Worm (Caenorhabditis elegans): ENCODE data around the gene F22B5.6.

Gene F22B5.6

ce11 chrII:8456094-8456493 is at the start of gene F22B5.6:
F22B5.6 (minus strand) TSS chrII:8456194.
- TF ChIP-seq med-1 (GFP tag; optimal IDR thresholded peaks at IDR 0.05; ENCODE audit: insufficient read depth) (no peak), ref-1 (GFP tag; conservative IDR thresholded peaks at IDR 0.05) (no peak), cog-1 (tag; optimal IDR thresholded peaks at IDR 0.05) (no peak), tab-1 (GFP tag; IDR thresholded peaks at IDR 0.05) (no peak), klf-2 (GFP tag; conservative IDR thresholded peaks at IDR 0.05) (no peak)

ce11 chrII:8504074-8504724 is 48.2 kb upstream of the F22B5.6 start:
- TF ChIP-seq flt-1 (GFP tag; IDR thresholded peaks at IDR 0.05), result no peak
- TF ChIP-seq T22C8.4 (GFP tag; IDR thresholded peaks at IDR 0.05), result no peak
- no peak for TF ChIP-seq med-1 (GFP tag; optimal IDR thresholded peaks at IDR 0.05; ENCODE audit: insufficient read depth)
- no peak for TF ChIP-seq ztf-29 (GFP tag; IDR thresholded peaks at IDR 0.05)
- no peak for TF ChIP-seq ref-1 (GFP tag; conservative IDR thresholded peaks at IDR 0.05)
- TF ChIP-seq tab-1 (GFP tag; IDR thresholded peaks at IDR 0.05), result no peak
- no peak for TF ChIP-seq klf-2 (GFP tag; conservative IDR thresholded peaks at IDR 0.05)
- TF ChIP-seq cog-1 (tag; optimal IDR thresholded peaks at IDR 0.05), result no peak
- no peak for TF ChIP-seq ztf-23 (GFP tag; IDR thresholded peaks at IDR 0.05)

- TF ChIP-seq flt-1 (GFP tag; IDR thresholded peaks at IDR 0.05) (0 out of 2 replicates have a peak, but pooled peaks have one; percentile 47), tab-1 (GFP tag; IDR thresholded peaks at IDR 0.05) (no peak)
Observed at ce11 chrII:8499021-8499420, 43.0 kb upstream of the F22B5.6 start.

- no peak for TF ChIP-seq med-1 (GFP tag; optimal IDR thresholded peaks at IDR 0.05; ENCODE audit: insufficient read depth)
- no peak for TF ChIP-seq T22C8.4 (GFP tag; IDR thresholded peaks at IDR 0.05)
- TF ChIP-seq cog-1 (tag; optimal IDR thresholded peaks at IDR 0.05), result no peak
Observed at ce11 chrII:8498173-8498572, 42.2 kb upstream of the F22B5.6 start.

- no peak for TF ChIP-seq ztf-23 (GFP tag; IDR thresholded peaks at IDR 0.05)
- no peak for TF ChIP-seq ref-1 (GFP tag; conservative IDR thresholded peaks at IDR 0.05)
- TF ChIP-seq cog-1 (tag; optimal IDR thresholded peaks at IDR 0.05), result no peak
- no peak for TF ChIP-seq med-1 (GFP tag; optimal IDR thresholded peaks at IDR 0.05; ENCODE audit: insufficient read depth)
- no peak for TF ChIP-seq klf-2 (GFP tag; conservative IDR thresholded peaks at IDR 0.05)
- no peak for TF ChIP-seq flt-1 (GFP tag; IDR thresholded peaks at IDR 0.05)
- no peak for TF ChIP-seq T22C8.4 (GFP tag; IDR thresholded peaks at IDR 0.05)
- TF ChIP-seq ztf-29 (GFP tag; IDR thresholded peaks at IDR 0.05), result no peak
- TF ChIP-seq tab-1 (GFP tag; IDR thresholded peaks at IDR 0.05), result no peak
Observed at ce11 chrII:8496184-8496583, 40.2 kb upstream of the F22B5.6 start.

ce11 chrII:8494228-8494717 is 38.3 kb upstream of the F22B5.6 start, which contains the start of gene M05D6.9:
M05D6.9 (plus strand) TSS chrII:8494278.
- no peak for TF ChIP-seq ref-1 (GFP tag; conservative IDR thresholded peaks at IDR 0.05)
- TF ChIP-seq cog-1 (tag; optimal IDR thresholded peaks at IDR 0.05), result no peak
- no peak for TF ChIP-seq ztf-23 (GFP tag; IDR thresholded peaks at IDR 0.05)
- TF ChIP-seq klf-2 (GFP tag; conservative IDR thresholded peaks at IDR 0.05), result no peak
- TF ChIP-seq tab-1 (GFP tag; IDR thresholded peaks at IDR 0.05), result no peak
- TF ChIP-seq T22C8.4 (GFP tag; IDR thresholded peaks at IDR 0.05), result no peak
- TF ChIP-seq ztf-29 (GFP tag; IDR thresholded peaks at IDR 0.05), result no peak
- no peak for TF ChIP-seq med-1 (GFP tag; optimal IDR thresholded peaks at IDR 0.05; ENCODE audit: insufficient read depth)
- TF ChIP-seq flt-1 (GFP tag; IDR thresholded peaks at IDR 0.05), result no peak

ce11 chrII:8488123-8488522 is 32.1 kb upstream of the F22B5.6 start:
- TF ChIP-seq med-1 (GFP tag; optimal IDR thresholded peaks at IDR 0.05; ENCODE audit: insufficient read depth) (no peak), klf-2 (GFP tag; conservative IDR thresholded peaks at IDR 0.05) (no peak), cog-1 (tag; optimal IDR thresholded peaks at IDR 0.05) (no peak), tab-1 (GFP tag; IDR thresholded peaks at IDR 0.05) (no peak), ztf-23 (GFP tag; IDR thresholded peaks at IDR 0.05) (no peak), ztf-29 (GFP tag; IDR thresholded peaks at IDR 0.05) (no peak), flt-1 (GFP tag; IDR thresholded peaks at IDR 0.05) (no peak), ref-1 (GFP tag; conservative IDR thresholded peaks at IDR 0.05) (no peak), T22C8.4 (GFP tag; IDR thresholded peaks at IDR 0.05) (no peak)

- TF ChIP-seq med-1 (GFP tag; optimal IDR thresholded peaks at IDR 0.05; ENCODE audit: insufficient read depth) (no peak), klf-2 (GFP tag; conservative IDR thresholded peaks at IDR 0.05) (no peak), ztf-29 (GFP tag; IDR thresholded peaks at IDR 0.05) (no peak), tab-1 (GFP tag; IDR thresholded peaks at IDR 0.05) (no peak), cog-1 (tag; optimal IDR thresholded peaks at IDR 0.05) (no peak), ref-1 (GFP tag; conservative IDR thresholded peaks at IDR 0.05) (no peak), T22C8.4 (GFP tag; IDR thresholded peaks at IDR 0.05) (no peak), flt-1 (GFP tag; IDR thresholded peaks at IDR 0.05) (no peak), ztf-23 (GFP tag; IDR thresholded peaks at IDR 0.05) (no peak)
Observed at ce11 chrII:8485603-8486002, 29.6 kb upstream of the F22B5.6 start, which contains the start of gene gbh-2. gbh-2 (plus strand) TSS chrII:8485879.

- TF ChIP-seq ztf-23 (GFP tag; IDR thresholded peaks at IDR 0.05), result no peak
- no peak for TF ChIP-seq klf-2 (GFP tag; conservative IDR thresholded peaks at IDR 0.05)
- TF ChIP-seq tab-1 (GFP tag; IDR thresholded peaks at IDR 0.05), result no peak
- no peak for TF ChIP-seq flt-1 (GFP tag; IDR thresholded peaks at IDR 0.05)
- no peak for TF ChIP-seq med-1 (GFP tag; optimal IDR thresholded peaks at IDR 0.05; ENCODE audit: insufficient read depth)
- TF ChIP-seq cog-1 (tag; optimal IDR thresholded peaks at IDR 0.05), result no peak
- TF ChIP-seq T22C8.4 (GFP tag; IDR thresholded peaks at IDR 0.05), result no peak
- TF ChIP-seq ztf-29 (GFP tag; IDR thresholded peaks at IDR 0.05), result no peak
- no peak for TF ChIP-seq ref-1 (GFP tag; conservative IDR thresholded peaks at IDR 0.05)
Observed at ce11 chrII:8484546-8484945, 28.6 kb upstream of the F22B5.6 start.

- TF ChIP-seq med-1 (GFP tag; optimal IDR thresholded peaks at IDR 0.05; ENCODE audit: insufficient read depth), result no peak
- TF ChIP-seq ref-1 (GFP tag; conservative IDR thresholded peaks at IDR 0.05), result no peak
- TF ChIP-seq klf-2 (GFP tag; conservative IDR thresholded peaks at IDR 0.05), result no peak
- no peak for TF ChIP-seq flt-1 (GFP tag; IDR thresholded peaks at IDR 0.05)
- no peak for TF ChIP-seq ztf-29 (GFP tag; IDR thresholded peaks at IDR 0.05)
- no peak for TF ChIP-seq T22C8.4 (GFP tag; IDR thresholded peaks at IDR 0.05)
Observed at ce11 chrII:8483793-8484186, 27.8 kb upstream of the F22B5.6 start, which contains the start of gene taap-1. taap-1 (minus strand) TSS chrII:8483871.

All from whole organism, midembryonic.